Fruit fly (Drosophila melanogaster): ENCODE data around the gene twf.

The twf gene

dm6 chr3R:14107597-14107996 lies 14.9 kb upstream of the twf start:
- TF ChIP-seq psq (optimal IDR thresholded peaks at IDR 0.05) (no peak), Sin3A (optimal IDR thresholded peaks at IDR 0.05) (no peak)

- TF ChIP-seq psq (optimal IDR thresholded peaks at IDR 0.05), result no peak
- TF ChIP-seq insv (optimal IDR thresholded peaks at IDR 0.05), result no peak
- no peak for TF ChIP-seq Sin3A (optimal IDR thresholded peaks at IDR 0.05)
- no peak for TF ChIP-seq ttk (optimal IDR thresholded peaks at IDR 0.05)
- TF ChIP-seq h (optimal IDR thresholded peaks at IDR 0.05), result no peak
- TF ChIP-seq Myc (optimal IDR thresholded peaks at IDR 0.05), result no peak
Measured at dm6 chr3R:14108158-14108921, 14.1 kb upstream of the twf start, which contains the start of gene CG12402. TSS of gene CG12402 (minus strand) at chr3R:14108321.

dm6 chr3R:14109145-14109544 lies 13.3 kb upstream of the twf start, which contains the start of gene Or88a:
TSS of gene Or88a (plus strand) at chr3R:14109445.
- no peak for TF ChIP-seq Sin3A (optimal IDR thresholded peaks at IDR 0.05)
- TF ChIP-seq ttk (optimal IDR thresholded peaks at IDR 0.05), result no peak

dm6 chr3R:14112066-14112465 lies 10.4 kb upstream of the twf start, which contains the start of gene CG14357:
TSS of gene CG14357 (minus strand) at chr3R:14112166.
- TF ChIP-seq Myc (optimal IDR thresholded peaks at IDR 0.05) (no peak), psq (optimal IDR thresholded peaks at IDR 0.05) (no peak), insv (optimal IDR thresholded peaks at IDR 0.05) (no peak), h (optimal IDR thresholded peaks at IDR 0.05) (no peak), Sin3A (optimal IDR thresholded peaks at IDR 0.05) (no peak), ttk (optimal IDR thresholded peaks at IDR 0.05) (no peak)

- TF ChIP-seq Sin3A (optimal IDR thresholded peaks at IDR 0.05) (no peak), h (optimal IDR thresholded peaks at IDR 0.05) (no peak), ttk (optimal IDR thresholded peaks at IDR 0.05) (no peak)
Measured at dm6 chr3R:14116088-14116487, 6.4 kb upstream of the twf start.

- TF ChIP-seq Myc (optimal IDR thresholded peaks at IDR 0.05) (no peak), insv (optimal IDR thresholded peaks at IDR 0.05) (no peak)
Measured at dm6 chr3R:14118350-14118749, 4.1 kb upstream of the twf start, which contains the start of gene Kif19A. TSS of gene Kif19A (minus strand) at chr3R:14118450.

- TF ChIP-seq psq (optimal IDR thresholded peaks at IDR 0.05) (no peak), ttk (optimal IDR thresholded peaks at IDR 0.05) (no peak), h (optimal IDR thresholded peaks at IDR 0.05) (peak; percentile 25), Myc (optimal IDR thresholded peaks at IDR 0.05) (no peak), insv (optimal IDR thresholded peaks at IDR 0.05) (no peak), Sin3A (optimal IDR thresholded peaks at IDR 0.05) (no peak)
Measured at dm6 chr3R:14125479-14126121, 3.1 kb downstream of the twf start, which contains the start of the genes 140up and Polr2B. TSS of gene 140up (minus strand) at chr3R:14125548. TSS of gene Polr2B (plus strand) at chr3R:14125791.

- no peak for TF ChIP-seq psq (optimal IDR thresholded peaks at IDR 0.05)
- no peak for TF ChIP-seq insv (optimal IDR thresholded peaks at IDR 0.05)
- TF ChIP-seq Myc (optimal IDR thresholded peaks at IDR 0.05), result no peak
- TF ChIP-seq ttk (optimal IDR thresholded peaks at IDR 0.05), result no peak
- no peak for TF ChIP-seq h (optimal IDR thresholded peaks at IDR 0.05)
Measured at dm6 chr3R:14131972-14132371, 9.5 kb downstream of the twf start, which contains the start of gene CG14356. TSS of gene CG14356 (minus strand) at chr3R:14132072.

dm6 chr3R:14140912-14141311 lies 18.5 kb downstream of the twf start:
- TF ChIP-seq ttk (optimal IDR thresholded peaks at IDR 0.05), result no peak
- TF ChIP-seq insv (optimal IDR thresholded peaks at IDR 0.05), result no peak
- no peak for TF ChIP-seq psq (optimal IDR thresholded peaks at IDR 0.05)
- no peak for TF ChIP-seq Sin3A (optimal IDR thresholded peaks at IDR 0.05)

dm6 chr3R:14151840-14152239 lies 29.4 kb downstream of the twf start, which contains the start of gene CG14355:
TSS of gene CG14355 (minus strand) at chr3R:14151940.
- no peak for TF ChIP-seq insv (optimal IDR thresholded peaks at IDR 0.05)
- TF ChIP-seq ttk (optimal IDR thresholded peaks at IDR 0.05), result no peak
- TF ChIP-seq Myc (optimal IDR thresholded peaks at IDR 0.05), result no peak
- TF ChIP-seq h (optimal IDR thresholded peaks at IDR 0.05), result no peak
- TF ChIP-seq psq (optimal IDR thresholded peaks at IDR 0.05), result no peak
- TF ChIP-seq Sin3A (optimal IDR thresholded peaks at IDR 0.05), result no peak

dm6 chr3R:14152550-14152949 lies 30.1 kb downstream of the twf start, which contains the start of gene CG42500:
TSS of gene CG42500 (minus strand) at chr3R:14152650.
- TF ChIP-seq insv (optimal IDR thresholded peaks at IDR 0.05), result no peak
- TF ChIP-seq h (optimal IDR thresholded peaks at IDR 0.05), result no peak
- no peak for TF ChIP-seq ttk (optimal IDR thresholded peaks at IDR 0.05)
- TF ChIP-seq Myc (optimal IDR thresholded peaks at IDR 0.05), result no peak
- TF ChIP-seq Sin3A (optimal IDR thresholded peaks at IDR 0.05), result no peak
- TF ChIP-seq psq (optimal IDR thresholded peaks at IDR 0.05), result no peak

dm6 chr3R:14153729-14154128 lies 31.3 kb downstream of the twf start, which contains the start of gene Recs1:
TSS of gene Recs1 (minus strand) at chr3R:14153829.
- no peak for TF ChIP-seq Sin3A (optimal IDR thresholded peaks at IDR 0.05)

- TF ChIP-seq h (optimal IDR thresholded peaks at IDR 0.05) (no peak), Sin3A (optimal IDR thresholded peaks at IDR 0.05) (no peak), Myc (optimal IDR thresholded peaks at IDR 0.05) (no peak), psq (optimal IDR thresholded peaks at IDR 0.05) (no peak), insv (optimal IDR thresholded peaks at IDR 0.05) (no peak), ttk (optimal IDR thresholded peaks at IDR 0.05) (no peak)
Measured at dm6 chr3R:14154341-14154740, 31.9 kb downstream of the twf start, which contains the start of gene CG44215. TSS of gene CG44215 (minus strand) at chr3R:14154441.

Data from Kc167 (cell line).